Worm (Caenorhabditis elegans) whole organism, L1 larva: ENCODE data around the gene tmem-135.

ENCODE experiments used
- aha-1 ChIP-seq: fragments of 150-350 bp; optimal IDR thresholded peaks from 2 replicates; lab custom pipeline; 2014; ENCODE audit warnings: missing biosample characterization, missing genetic modification characterization
- aly-2 ChIP-seq: fragments of 150-350 bp; optimal IDR thresholded peaks from 2 replicates; lab custom pipeline; 2014; ENCODE audit warnings: missing biosample characterization, missing genetic modification characterization
- ama-1 ChIP-seq: fragments of 150-350 bp; optimal IDR thresholded peaks from 2 replicates; lab custom pipeline; 2014
- ceh-90 ChIP-seq: sonication (generic microtip); optimal IDR thresholded peaks from 2 replicates; lab custom pipeline; 2016; ENCODE audit warnings: missing genetic modification characterization, missing compliant biosample characterization
- efl-3 ChIP-seq: fragments of 200-800 bp; sonication (Bioruptor generic); optimal IDR thresholded peaks from 2 replicates; lab custom pipeline; 2018; ENCODE audit warnings: mild to moderate bottlenecking, missing genetic modification characterization, missing compliant biosample characterization
- elt-3 ChIP-seq, 6 experiments: fragments of 150-350 bp in 1 of 6; sonication (generic microtip); optimal IDR thresholded peaks; 2 replicates each; lab custom pipeline; 2017 to 2018; ENCODE audit warnings: missing biosample characterization in 6 of 6, missing genetic modification characterization in 6 of 6, inconsistent platforms in 1 of 6
- nhr-19 ChIP-seq: fragments of 200-800 bp; sonication (Bioruptor generic); conservative IDR thresholded peaks from 2 replicates; pipeline ENCODE4 v1.3.6; 2022; ENCODE audit warnings: missing genetic modification characterization, missing compliant biosample characterization
- skn-1 ChIP-seq: fragments of 150-350 bp; optimal IDR thresholded peaks from 2 replicates; lab custom pipeline; 2014; ENCODE audit warnings: missing biosample characterization, missing genetic modification characterization

- TF ChIP-seq ama-1 (lab: Kevin White, UChicago): no peak
- no peak for TF ChIP-seq aly-2 (tag; lab: Kevin White, UChicago)
- no peak for TF ChIP-seq nhr-19 (GFP tag; lab: Robert Waterston, UW)
- TF ChIP-seq skn-1 (tag; lab: Kevin White, UChicago): no peak
- TF ChIP-seq elt-3 (tag; optimal IDR thresholded peaks at IDR 0.05; lab: Kevin White, UChicago): no peak
- no peak for TF ChIP-seq aha-1 (tag; lab: Kevin White, UChicago)
- TF ChIP-seq efl-3: no peak
- TF ChIP-seq ceh-90: no peak
Measured at ce11 chrX:4647104-4647503, 26.4 kb upstream of the tmem-135 start, which contains the start of gene C46C11.4.
